Fruit fly (Drosophila melanogaster) whole organism, wandering third instar larva: Measurements from ENCODE around the gene CG43052.

Experiments used
- Dif ChIP-seq: fragments of 200-275, 200-300 bp; sonication (Bioruptor generic); optimal IDR thresholded peaks from 2 replicates; lab custom pipeline; 2018; ENCODE audit warnings: missing biosample characterization, missing genetic modification characterization; ENCODE audit not compliant: partially characterized antibody
- GATAd ChIP-seq: sonication (Bioruptor generic); optimal IDR thresholded peaks from 2 replicates; lab custom pipeline; 2016; ENCODE audit warnings: missing biosample characterization, missing genetic modification characterization
- HLH106 ChIP-seq: fragments of 200-800 bp; optimal IDR thresholded peaks from 3 replicates; lab custom pipeline; 2019; ENCODE audit warnings: missing biosample characterization, mild to moderate bottlenecking, missing genetic modification characterization, moderate library complexity
- Hnf4 ChIP-seq: fragments of 200-800 bp; sonication (Bioruptor generic); optimal IDR thresholded peaks from 2 replicates; lab custom pipeline; 2016; ENCODE audit warnings: missing biosample characterization, mild to moderate bottlenecking, missing genetic modification characterization
- Hr78 ChIP-seq: fragments of >200 bp; optimal IDR thresholded peaks from 2 replicates; lab custom pipeline; 2017; ENCODE audit warnings: missing biosample characterization, missing genetic modification characterization
- Hr83 ChIP-seq: fragments of 200-300 bp; sonication (Bioruptor generic); optimal IDR thresholded peaks from 2 replicates; lab custom pipeline; 2016; ENCODE audit warnings: missing biosample characterization, mild to moderate bottlenecking, missing genetic modification characterization, moderate library complexity; ENCODE audit not compliant: poor library complexity, severe bottlenecking
- Jra ChIP-seq: sonication (Bioruptor generic); optimal IDR thresholded peaks from 2 replicates; lab custom pipeline; 2016; ENCODE audit warnings: missing biosample characterization, missing genetic modification characterization
- Mio ChIP-seq: sonication (Bioruptor generic); optimal IDR thresholded peaks from 2 replicates; lab custom pipeline; 2016; ENCODE audit warnings: missing biosample characterization, missing genetic modification characterization
- Myc ChIP-seq: fragments of >200 bp; optimal IDR thresholded peaks from 2 replicates; lab custom pipeline; 2017
- N ChIP-seq: fragments of >200 bp; optimal IDR thresholded peaks from 2 replicates; lab custom pipeline; 2018; ENCODE audit warnings: missing biosample characterization, missing external identifiers, missing genetic modification characterization
- OdsH ChIP-seq: fragments of 200-800 bp; sonication (Bioruptor generic); optimal IDR thresholded peaks from 2 replicates; lab custom pipeline; 2016; ENCODE audit warnings: missing biosample characterization, mild to moderate bottlenecking, missing genetic modification characterization
- Rel ChIP-seq, 2 experiments: fragments of 200-800 bp; sonication (Bioruptor generic) in 1 of 2; optimal IDR thresholded peaks; 2 replicates in 1 of 2; 3 replicates in 1 of 2; lab custom pipeline; 2016 to 2019; ENCODE audit warnings: mild to moderate bottlenecking in 2 of 2, missing biosample characterization in 2 of 2, missing genetic modification characterization in 2 of 2, moderate library complexity in 1 of 2
- Sp1 ChIP-seq: fragments of 200-800 bp; sonication (Bioruptor generic); optimal IDR thresholded peaks from 3 replicates; lab custom pipeline; 2019; ENCODE audit warnings: missing biosample characterization, mild to moderate bottlenecking, missing genetic modification characterization, moderate library complexity
- Vsx2 ChIP-seq: fragments of 200-300, 225-300 bp; sonication (Bioruptor generic); optimal IDR thresholded peaks from 2 replicates; lab custom pipeline; 2018; ENCODE audit warnings: missing biosample characterization, missing genetic modification characterization; ENCODE audit not compliant: partially characterized antibody
- br ChIP-seq: fragments of 200-800 bp; sonication (Bioruptor generic); optimal IDR thresholded peaks from 2 replicates; lab custom pipeline; 2016; ENCODE audit warnings: missing biosample characterization, missing genetic modification characterization
- brk ChIP-seq: fragments of 200-800 bp; sonication (Bioruptor generic); optimal IDR thresholded peaks from 2 replicates; lab custom pipeline; 2016; ENCODE audit warnings: missing biosample characterization, mild to moderate bottlenecking, missing genetic modification characterization
- dl ChIP-seq, 2 experiments: fragments of 175-275, 200-275 bp in 1 of 2; fragments of 200-275 bp in 1 of 2; sonication (Bioruptor generic); optimal IDR thresholded peaks; lab custom pipeline; 2018; ENCODE audit warnings: mild to moderate bottlenecking in 2 of 2, missing biosample characterization in 2 of 2, missing genetic modification characterization in 2 of 2, moderate library complexity in 2 of 2; ENCODE audit not compliant: partially characterized antibody in 2 of 2, insufficient read depth in 1 of 2
- dmrt93B ChIP-seq: fragments of 200-800 bp; sonication (Bioruptor generic); optimal IDR thresholded peaks from 2 replicates; lab custom pipeline; 2018; ENCODE audit warnings: missing biosample characterization, mild to moderate bottlenecking, missing genetic modification characterization
- ey ChIP-seq: fragments of 200-800 bp; sonication (Bioruptor generic); optimal IDR thresholded peaks from 2 replicates; lab custom pipeline; 2016; ENCODE audit warnings: missing biosample characterization, missing genetic modification characterization
- foxo ChIP-seq, 2 experiments: fragments of 200-800 bp; sonication (Bioruptor generic); optimal IDR thresholded peaks; 2 replicates in 1 of 2; 3 replicates in 1 of 2; lab custom pipeline; 2016 to 2017; ENCODE audit warnings: missing biosample characterization in 2 of 2, missing genetic modification characterization in 2 of 2
- fru ChIP-seq: fragments of 200-800 bp; sonication (Bioruptor generic); optimal IDR thresholded peaks from 3 replicates; lab custom pipeline; 2016; ENCODE audit warnings: missing biosample characterization, mild to moderate bottlenecking, missing genetic modification characterization
- h ChIP-seq: fragments of 200-800 bp; sonication (Bioruptor generic); optimal IDR thresholded peaks from 3 replicates; lab custom pipeline; 2016; ENCODE audit warnings: missing biosample characterization, mild to moderate bottlenecking, missing genetic modification characterization
- jim ChIP-seq: fragments of 175-275, 200-325 bp; sonication (Bioruptor generic); optimal IDR thresholded peaks from 2 replicates; lab custom pipeline; 2016; ENCODE audit warnings: missing biosample characterization, mild to moderate bottlenecking, missing genetic modification characterization
- lola ChIP-seq: fragments of >200 bp; optimal IDR thresholded peaks from 2 replicates; lab custom pipeline; 2017; ENCODE audit warnings: missing biosample characterization, missing genetic modification characterization
- pan ChIP-seq: fragments of >200 bp; optimal IDR thresholded peaks from 2 replicates; lab custom pipeline; 2017
- psq ChIP-seq: fragments of 200-800 bp; sonication (Bioruptor generic); optimal IDR thresholded peaks from 3 replicates; lab custom pipeline; 2017; ENCODE audit warnings: missing biosample characterization, mild to moderate bottlenecking, missing genetic modification characterization, moderate library complexity
- rgr ChIP-seq: fragments of 200-800 bp; sonication (Bioruptor generic); optimal IDR thresholded peaks from 3 replicates; lab custom pipeline; 2016; ENCODE audit warnings: missing biosample characterization, mild to moderate bottlenecking, missing genetic modification characterization
- sage ChIP-seq: fragments of 200-800 bp; sonication (Bioruptor generic); optimal IDR thresholded peaks from 2 replicates; lab custom pipeline; 2016; ENCODE audit warnings: missing biosample characterization, mild to moderate bottlenecking, missing genetic modification characterization
- sv ChIP-seq: fragments of 200-800 bp; sonication (Bioruptor generic); optimal IDR thresholded peaks from 3 replicates; lab custom pipeline; 2016; ENCODE audit warnings: missing biosample characterization, missing genetic modification characterization
- tai ChIP-seq: sonication (Bioruptor generic); optimal IDR thresholded peaks from 2 replicates; lab custom pipeline; 2016; ENCODE audit warnings: missing biosample characterization, missing genetic modification characterization
- usp ChIP-seq: fragments of >200 bp; optimal IDR thresholded peaks from 2 replicates; lab custom pipeline; 2017; ENCODE audit warnings: missing biosample characterization, missing genetic modification characterization
- woc ChIP-seq: sonication (Bioruptor generic); optimal IDR thresholded peaks from 2 replicates; lab custom pipeline; 2016; ENCODE audit warnings: missing biosample characterization, mild to moderate bottlenecking, missing genetic modification characterization

The CG43052 gene

DNA sequence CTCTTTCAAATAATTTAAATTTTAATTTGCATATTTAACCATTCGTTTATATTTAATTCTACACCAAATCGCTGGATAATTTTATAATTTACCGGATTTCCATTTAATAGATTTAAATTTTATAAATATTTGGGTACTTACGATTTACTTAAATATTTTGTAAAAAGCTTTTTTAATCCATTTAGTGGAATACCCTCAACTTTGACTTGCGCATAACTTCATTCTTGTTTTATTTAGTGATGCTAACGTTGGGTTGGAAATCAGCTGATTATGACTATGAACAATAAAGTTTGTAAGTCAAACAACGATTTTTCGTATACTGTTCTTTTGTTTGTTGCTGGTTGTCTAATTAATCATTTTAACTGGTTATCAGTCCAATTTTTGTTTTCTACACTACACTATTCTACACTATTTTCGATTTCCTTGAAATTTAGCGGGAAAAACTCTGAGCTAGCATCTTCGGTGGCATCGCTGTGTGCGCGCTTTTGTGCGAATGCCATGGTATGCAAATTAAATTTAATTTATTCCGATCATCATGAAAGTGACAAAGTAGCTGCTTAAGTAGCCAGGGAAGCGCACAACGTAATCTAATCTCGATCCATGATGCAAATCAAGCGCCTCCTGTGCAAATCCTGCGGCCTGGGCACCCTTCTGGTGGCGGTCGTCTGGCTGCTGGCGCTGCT is 7.0 kb downstream of the CG43052 start, which contains the start of gene Pgant35A (continued):
- TF ChIP-seq Hr78 (GFP tag; lab: Kevin White, UChicago), result no peak
- TF ChIP-seq, all 38 proteins: peak for 14

DNA sequence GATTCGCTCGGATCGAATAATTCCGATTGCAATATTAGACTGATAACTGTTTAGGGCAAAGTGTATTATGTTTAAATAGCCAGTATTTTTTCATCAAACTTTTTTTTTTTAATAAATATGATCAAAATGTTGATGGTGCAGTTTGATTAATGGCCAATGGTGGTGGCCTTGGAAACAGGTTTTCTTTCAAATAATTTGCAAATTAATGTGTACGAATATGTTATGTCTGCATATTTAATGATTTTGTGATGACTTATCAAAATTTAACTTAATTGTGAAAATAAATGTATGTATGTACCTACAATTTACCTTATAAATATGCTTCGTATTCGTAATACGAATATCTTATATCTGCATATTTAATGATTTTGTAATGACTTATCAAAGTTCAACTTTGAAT is 9.4 kb downstream of the CG43052 start:
- TF ChIP-seq dmrt93B (GFP tag; lab: Kevin White, UChicago), result no peak
- TF ChIP-seq dl (GFP tag; optimal IDR thresholded peaks at IDR 0.05; lab: Kevin White, UChicago; ENCODE audit: insufficient read depth in 1 of 2, partially characterized antibody in 2 of 2), result no peak
- TF ChIP-seq lola, result no peak
- TF ChIP-seq Dif, result no peak
- TF ChIP-seq Mio, result no peak
- no peak for TF ChIP-seq Hr78 (GFP tag; lab: Kevin White, UChicago)
- TF ChIP-seq HLH106 (tag; lab: Kevin White, UChicago), result no peak
- TF ChIP-seq foxo (GFP tag; optimal IDR thresholded peaks at IDR 0.05; lab: Kevin White, UChicago), result no peak
- no peak for TF ChIP-seq Jra (GFP tag; lab: Kevin White, UChicago)
- TF ChIP-seq br (GFP tag; lab: Kevin White, UChicago), result no peak
- TF ChIP-seq usp, result no peak
- no peak for TF ChIP-seq GATAd (GFP tag; lab: Kevin White, UChicago)
- TF ChIP-seq, all 38 proteins: peak for 0

DNA sequence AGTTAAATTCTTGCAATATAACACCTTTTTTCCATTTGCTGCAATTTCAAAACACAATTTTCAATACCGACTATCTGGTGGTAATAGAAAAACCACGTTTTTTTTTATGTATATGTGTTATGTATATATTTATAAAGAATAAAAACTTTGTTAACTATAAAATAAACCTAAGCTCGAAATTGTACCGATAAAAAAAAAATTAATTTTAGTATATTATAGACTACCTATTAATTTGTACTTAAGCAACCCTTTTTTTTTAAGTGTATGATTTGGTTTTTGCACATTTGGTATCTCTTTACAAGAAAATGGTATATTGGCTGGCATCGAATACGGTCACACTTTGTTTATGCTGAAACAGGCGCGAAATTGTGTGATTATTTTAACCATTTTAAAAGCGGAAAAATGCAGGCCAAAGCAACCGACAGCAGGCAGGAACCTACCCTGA is 9.9 kb downstream of the CG43052 start, which contains the start of gene spel1:
Gene spel1 (plus strand): TSS at position 334 of the 445 bp plus-strand sequence.
- TF ChIP-seq HLH106 (tag; lab: Kevin White, UChicago) (peak; percentile 69), pan (lab: Kevin White, UChicago) (no peak), tai (GFP tag; lab: Kevin White, UChicago) (no peak), dl (GFP tag; optimal IDR thresholded peaks at IDR 0.05; lab: Kevin White, UChicago; ENCODE audit: insufficient read depth in 1 of 2, partially characterized antibody in 2 of 2) (no peak), Myc (no peak), jim (GFP tag; lab: Kevin White, UChicago) (no peak), fru (GFP tag; lab: Kevin White, UChicago) (peak; percentile 50), Dif (no peak), psq (GFP tag; lab: Kevin White, UChicago) (peak; percentile 53), foxo (GFP tag; optimal IDR thresholded peaks at IDR 0.05; lab: Kevin White, UChicago) (peak in 1 of 2 experiments; percentile 68), rgr (peak; percentile 54), Vsx2 (GFP tag; lab: Kevin White, UChicago) (no peak), ey (GFP tag; lab: Kevin White, UChicago) (peak; percentile 24), OdsH (GFP tag; lab: Kevin White, UChicago) (peak; percentile 52), sage (no peak), h (peak; percentile 40), brk (peak; percentile 18), Sp1 (GFP tag; lab: Kevin White, UChicago) (peak; percentile 75), woc (GFP tag; lab: Kevin White, UChicago) (peak; percentile 28), N (GFP tag; lab: Kevin White, UChicago) (no peak), Rel (GFP tag; optimal IDR thresholded peaks at IDR 0.05; lab: Kevin White, UChicago) (no peak), Rel (tag; optimal IDR thresholded peaks at IDR 0.05; lab: Kevin White, UChicago) (peak; percentile 4), Hnf4 (peak; percentile 55), sv (peak; percentile 26)

DNA sequence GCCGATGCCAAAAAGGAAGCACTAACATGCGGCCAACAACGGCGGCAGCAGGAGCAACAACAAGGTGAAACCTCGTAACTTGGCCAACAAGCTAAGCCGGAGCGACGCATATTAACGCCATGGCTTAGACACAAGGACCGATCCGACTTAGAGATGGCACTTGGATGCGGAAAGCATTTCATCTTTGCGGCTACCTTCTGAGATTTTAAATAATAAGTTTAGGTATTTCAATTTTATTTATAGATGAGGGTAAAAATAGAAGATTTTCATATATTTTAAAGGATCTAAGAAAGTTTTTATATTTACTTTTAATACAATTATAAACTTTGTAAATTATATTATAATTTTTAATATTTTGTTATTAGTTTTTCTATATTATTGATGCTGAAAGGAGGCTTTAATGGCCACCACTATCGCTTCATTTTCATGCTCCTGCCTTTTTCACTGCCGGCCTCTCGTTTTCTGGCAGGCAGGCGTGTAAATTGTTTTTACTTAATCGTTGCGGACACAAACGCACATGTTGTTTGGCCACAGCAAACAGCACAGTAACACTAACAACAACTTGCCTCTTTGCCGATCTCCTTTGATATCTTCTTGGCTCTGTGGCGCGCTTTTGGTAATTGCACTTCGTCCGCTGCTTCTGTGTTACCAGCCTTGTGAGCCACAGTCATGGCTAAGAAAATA is 14.9 kb downstream of the CG43052 start:
- TF ChIP-seq h (peak; percentile 33), foxo (GFP tag; optimal IDR thresholded peaks at IDR 0.05; lab: Kevin White, UChicago) (peak in 1 of 2 experiments; percentile 40), rgr (peak; percentile 45), ey (GFP tag; lab: Kevin White, UChicago) (no peak), Sp1 (GFP tag; lab: Kevin White, UChicago) (peak; percentile 53), HLH106 (tag; lab: Kevin White, UChicago) (peak; percentile 56), psq (GFP tag; lab: Kevin White, UChicago) (peak; percentile 40), Hr83 (GFP tag; lab: Kevin White, UChicago) (no peak)
- TF ChIP-seq, all 38 proteins: peak for 6
